Worm (Caenorhabditis elegans): ENCODE results near the gene ZK250.14.

ce11 chrII:1946427-1946826 lies 1.4 kb upstream of the ZK250.14 start, which contains the start of gene math-48:
- TF ChIP-seq ztf-23 (GFP tag; IDR thresholded peaks at IDR 0.05), result no peak
- no peak for TF ChIP-seq ref-1 (GFP tag; conservative IDR thresholded peaks at IDR 0.05)
- TF ChIP-seq klf-2 (GFP tag; conservative IDR thresholded peaks at IDR 0.05), result no peak
- TF ChIP-seq flt-1 (GFP tag; IDR thresholded peaks at IDR 0.05), result no peak
- TF ChIP-seq cog-1 (tag; optimal IDR thresholded peaks at IDR 0.05), result no peak
- TF ChIP-seq T22C8.4 (GFP tag; IDR thresholded peaks at IDR 0.05), result no peak
- no peak for TF ChIP-seq ztf-29 (GFP tag; IDR thresholded peaks at IDR 0.05)
- TF ChIP-seq tab-1 (GFP tag; IDR thresholded peaks at IDR 0.05), result no peak
- no peak for TF ChIP-seq med-1 (GFP tag; optimal IDR thresholded peaks at IDR 0.05; ENCODE audit: insufficient read depth)

Measured in whole organism, midembryonic.